Fruit fly (Drosophila melanogaster) whole organism, embryonic: Measurements from ENCODE around the gene CG15602.

Experiments
- Adf1 ChIP-seq: fragments of 200-800 bp; sonication (Bioruptor generic); IDR thresholded peaks from 2 replicates; pipeline ENCODE4 v1.3.6; 2022; ENCODE audit warnings: missing biosample characterization, missing genetic modification characterization
- CG10147 ChIP-seq: fragments of 200-800 bp; sonication (Bioruptor generic); optimal IDR thresholded peaks from 2 replicates; lab custom pipeline; 2019; ENCODE audit warnings: missing biosample characterization, mild to moderate bottlenecking, missing genetic modification characterization, moderate library complexity
- CG10209 ChIP-seq: fragments of 200-800 bp; sonication (Bioruptor generic); optimal IDR thresholded peaks from 3 replicates; lab custom pipeline; 2017; ENCODE audit warnings: missing biosample characterization, mild to moderate bottlenecking, missing genetic modification characterization, missing genetic modification reagents
- CG10267 ChIP-seq: fragments of 200-800 bp; sonication (Bioruptor generic); optimal IDR thresholded peaks from 2 replicates; lab custom pipeline; 2018; ENCODE audit warnings: missing biosample characterization, mild to moderate bottlenecking, missing genetic modification characterization, moderate library complexity
- CG10543 ChIP-seq: fragments of 200-800 bp; sonication (Bioruptor generic); optimal IDR thresholded peaks from 3 replicates; lab custom pipeline; 2017; ENCODE audit warnings: missing biosample characterization, mild to moderate bottlenecking, missing genetic modification characterization, moderate library complexity
- CG12236 ChIP-seq: fragments of 200-800 bp; sonication (Bioruptor generic); optimal IDR thresholded peaks from 2 replicates; lab custom pipeline; 2016; ENCODE audit warnings: missing biosample characterization, missing genetic modification characterization
- CG13123 ChIP-seq: fragments of 200-800 bp; sonication (Bioruptor generic); optimal IDR thresholded peaks from 2 replicates; lab custom pipeline; 2016; ENCODE audit warnings: missing biosample characterization, missing genetic modification characterization
- CG14965 ChIP-seq: fragments of 200-800 bp; sonication (Bioruptor generic); optimal IDR thresholded peaks from 2 replicates; lab custom pipeline; 2016; ENCODE audit warnings: missing biosample characterization, missing genetic modification characterization, borderline replicate concordance
- CG15696 ChIP-seq: fragments of 200-800 bp; sonication (Bioruptor generic); optimal IDR thresholded peaks from 2 replicates; lab custom pipeline; 2019; ENCODE audit warnings: missing biosample characterization, mild to moderate bottlenecking, missing genetic modification characterization, moderate library complexity
- CG17186 ChIP-seq: fragments of 200-800 bp; sonication (Bioruptor generic); optimal IDR thresholded peaks from 3 replicates; lab custom pipeline; 2017; ENCODE audit warnings: missing biosample characterization, missing genetic modification reagents, missing genetic modification characterization
- CG17612 ChIP-seq: fragments of 200-800 bp; sonication (Bioruptor generic); IDR thresholded peaks from 2 replicates; pipeline ENCODE4 v1.3.6; 2022; ENCODE audit warnings: missing biosample characterization, missing genetic modification characterization
- CG17802 ChIP-seq: fragments of 200-800 bp; sonication (Bioruptor generic); optimal IDR thresholded peaks from 2 replicates; lab custom pipeline; 2018; ENCODE audit warnings: missing biosample characterization, mild to moderate bottlenecking, missing genetic modification characterization, moderate library complexity
- CG2875 ChIP-seq: fragments of 200-800 bp; sonication (Bioruptor generic); optimal IDR thresholded peaks from 2 replicates; lab custom pipeline; 2017; ENCODE audit warnings: missing biosample characterization, mild to moderate bottlenecking, missing genetic modification characterization, missing genetic modification reagents
- CG3407 ChIP-seq: fragments of 200-800 bp; sonication (Bioruptor generic); optimal IDR thresholded peaks from 2 replicates; lab custom pipeline; 2018; ENCODE audit warnings: missing biosample characterization, mild to moderate bottlenecking, missing genetic modification characterization
- CG4617 ChIP-seq: fragments of 200-800 bp; sonication (Bioruptor generic); optimal IDR thresholded peaks from 3 replicates; lab custom pipeline; 2016; ENCODE audit warnings: missing biosample characterization, missing genetic modification characterization, borderline replicate concordance
- CG6654 ChIP-seq: fragments of 200-800 bp; sonication (Bioruptor generic); optimal IDR thresholded peaks from 2 replicates; lab custom pipeline; 2017; ENCODE audit warnings: missing biosample characterization, mild to moderate bottlenecking, missing genetic modification characterization
- CG8765 ChIP-seq: fragments of 200-800 bp; sonication (Bioruptor generic); IDR thresholded peaks from 2 replicates; pipeline ENCODE4 v1.3.6; 2022; ENCODE audit warnings: missing biosample characterization, missing genetic modification characterization
- CG9797 ChIP-seq: fragments of 200-800 bp; sonication (Bioruptor generic); optimal IDR thresholded peaks from 3 replicates; lab custom pipeline; 2018; ENCODE audit warnings: missing biosample characterization, mild to moderate bottlenecking, missing genetic modification characterization
- CoRest ChIP-seq: fragments of 200-800 bp; sonication (Bioruptor generic); optimal IDR thresholded peaks from 3 replicates; lab custom pipeline; 2018; ENCODE audit warnings: missing biosample characterization, mild to moderate bottlenecking, missing genetic modification characterization, moderate library complexity
- CrebB ChIP-seq: fragments of 200-800 bp; sonication (Bioruptor generic); optimal IDR thresholded peaks from 3 replicates; lab custom pipeline; 2018; ENCODE audit warnings: missing biosample characterization, mild to moderate bottlenecking, missing genetic modification characterization
- Dad ChIP-seq: fragments of 200-800 bp; sonication (Bioruptor generic); optimal IDR thresholded peaks from 3 replicates; lab custom pipeline; 2016; ENCODE audit warnings: missing biosample characterization, missing genetic modification characterization
- Eip74EF ChIP-seq, 2 experiments: fragments of 200-800 bp in 1 of 2; fragments of >200 bp in 1 of 2; sonication (Bioruptor generic) in 1 of 2; optimal IDR thresholded peaks; 2 replicates each; lab custom pipeline; 2017 to 2019; ENCODE audit warnings: missing biosample characterization in 2 of 2, missing genetic modification characterization in 2 of 2, mild to moderate bottlenecking in 1 of 2, moderate library complexity in 1 of 2
- Fer3 ChIP-seq: fragments of 200-800 bp; sonication (Bioruptor generic); optimal IDR thresholded peaks from 2 replicates; lab custom pipeline; 2018; ENCODE audit warnings: missing biosample characterization, mild to moderate bottlenecking, missing genetic modification characterization, moderate library complexity
- Lhr ChIP-seq: fragments of 200-800 bp; sonication (Bioruptor generic); optimal IDR thresholded peaks from 3 replicates; lab custom pipeline; 2017; ENCODE audit warnings: mild to moderate bottlenecking, missing biosample characterization, missing genetic modification reagents, missing genetic modification characterization
- MESR4 ChIP-seq: fragments of 200-800 bp; sonication (Bioruptor generic); optimal IDR thresholded peaks from 2 replicates; lab custom pipeline; 2018; ENCODE audit warnings: missing biosample characterization, mild to moderate bottlenecking, missing genetic modification characterization, moderate library complexity
- MTF-1 ChIP-seq: fragments of 200-800 bp; sonication (Bioruptor generic); optimal IDR thresholded peaks from 2 replicates; lab custom pipeline; 2018; ENCODE audit warnings: missing biosample characterization, mild to moderate bottlenecking, missing genetic modification characterization, borderline replicate concordance
- Med ChIP-seq: fragments of 200-800 bp; sonication (Bioruptor generic); peaks from one replicate; lab custom pipeline; 2016; ENCODE audit warnings: missing biosample characterization, missing genetic modification characterization, mild to moderate bottlenecking, inconsistent platforms, moderate library complexity
- Pdp1 ChIP-seq, 2 experiments: fragments of 200-800 bp; sonication (Bioruptor generic); optimal IDR thresholded peaks; 3 replicates each; lab custom pipeline; 2016; ENCODE audit warnings: missing biosample characterization in 2 of 2, missing genetic modification characterization in 2 of 2, mild to moderate bottlenecking in 1 of 2, moderate library complexity in 1 of 2
- Rx ChIP-seq: fragments of 200-800 bp; sonication (Bioruptor generic); IDR thresholded peaks from 2 replicates; pipeline ENCODE4 v1.3.6; 2022; ENCODE audit warnings: missing biosample characterization, missing genetic modification characterization
- ab ChIP-seq: fragments of 200-800 bp; sonication (Bioruptor generic); optimal IDR thresholded peaks from 2 replicates; lab custom pipeline; 2016; ENCODE audit warnings: missing biosample characterization, missing genetic modification characterization
- az2 ChIP-seq: fragments of 200-800 bp; sonication (Bioruptor generic); optimal IDR thresholded peaks from 3 replicates; lab custom pipeline; 2016; ENCODE audit warnings: missing biosample characterization, missing genetic modification characterization
- bbx ChIP-seq: fragments of 200-800 bp; sonication (Bioruptor generic); IDR thresholded peaks from 2 replicates; pipeline ENCODE4 v1.3.6; 2022; ENCODE audit warnings: missing biosample characterization, missing genetic modification characterization; ENCODE audit not compliant: partially characterized antibody
- bsh ChIP-seq, 2 experiments: fragments of 200-800 bp; sonication (Bioruptor generic); optimal IDR thresholded peaks; 2 replicates each; lab custom pipeline; 2017 to 2018; ENCODE audit warnings: mild to moderate bottlenecking in 2 of 2, missing biosample characterization in 2 of 2, missing genetic modification characterization in 2 of 2, moderate library complexity in 1 of 2
- chif ChIP-seq, 2 experiments: fragments of 200-800 bp; sonication (Bioruptor generic); optimal IDR thresholded peaks; 3 replicates each; lab custom pipeline; 2016; ENCODE audit warnings: missing biosample characterization in 2 of 2, missing genetic modification characterization in 2 of 2
- chinmo ChIP-seq: fragments of 200-800 bp; sonication (Bioruptor generic); IDR thresholded peaks from 4 replicates; pipeline ENCODE4 v1.3.6; 2022; ENCODE audit warnings: missing biosample characterization, missing genetic modification characterization; ENCODE audit not compliant: partially characterized antibody
- chm ChIP-seq: fragments of 200-800 bp; sonication (Bioruptor generic); IDR thresholded peaks from 2 replicates; pipeline ENCODE4 v1.3.6; 2022; ENCODE audit warnings: missing biosample characterization, missing genetic modification characterization
- disco-r ChIP-seq: fragments of 200-800 bp; sonication (Bioruptor generic); optimal IDR thresholded peaks from 2 replicates; lab custom pipeline; 2016; ENCODE audit warnings: missing biosample characterization, missing genetic modification characterization
- ewg ChIP-seq: fragments of 200-800 bp; sonication (Bioruptor generic); optimal IDR thresholded peaks from 3 replicates; lab custom pipeline; 2017; ENCODE audit warnings: mild to moderate bottlenecking, missing biosample characterization, missing genetic modification reagents, missing genetic modification characterization
- kni ChIP-seq: fragments of 200-800 bp; sonication (Bioruptor generic); optimal IDR thresholded peaks from 3 replicates; lab custom pipeline; 2017; ENCODE audit warnings: mild to moderate bottlenecking, missing biosample characterization, missing genetic modification reagents, missing genetic modification characterization
- nau ChIP-seq: fragments of 200-800 bp; sonication (Bioruptor generic); optimal IDR thresholded peaks from 3 replicates; lab custom pipeline; 2017; ENCODE audit warnings: missing biosample characterization, mild to moderate bottlenecking, missing genetic modification characterization, missing genetic modification reagents
- nerfin-2 ChIP-seq: fragments of 200-800 bp; sonication (Bioruptor generic); IDR thresholded peaks from 2 replicates; pipeline ENCODE4 v1.3.6; 2022; ENCODE audit warnings: missing biosample characterization, missing genetic modification characterization; ENCODE audit not compliant: partially characterized antibody
- peb ChIP-seq: fragments of 200-800 bp; sonication (Bioruptor generic); IDR thresholded peaks from 2 replicates; pipeline ENCODE4 v1.3.6; 2022; ENCODE audit warnings: missing biosample characterization, missing genetic modification characterization
- rib ChIP-seq: fragments of 200-800 bp; sonication (Bioruptor generic); IDR thresholded peaks from 2 replicates; pipeline ENCODE4 v1.3.6; 2022; ENCODE audit warnings: missing biosample characterization, missing genetic modification characterization
- ssp ChIP-seq: fragments of 200-800 bp; sonication (Bioruptor generic); IDR thresholded peaks from 2 replicates; pipeline ENCODE4 v1.3.6; 2022; ENCODE audit warnings: missing biosample characterization, missing genetic modification characterization
- vnd ChIP-seq: fragments of 200-800 bp; sonication (Bioruptor generic); IDR thresholded peaks from 3 replicates; pipeline ENCODE4 v1.3.6; 2022; ENCODE audit warnings: missing biosample characterization, missing genetic modification characterization; ENCODE audit not compliant: partially characterized antibody
- vvl ChIP-seq: fragments of 200-800 bp; sonication (Bioruptor generic); IDR thresholded peaks from 2 replicates; pipeline ENCODE4 v1.3.6; 2022; ENCODE audit warnings: missing biosample characterization, missing genetic modification characterization

The CG15602 gene

DNA sequence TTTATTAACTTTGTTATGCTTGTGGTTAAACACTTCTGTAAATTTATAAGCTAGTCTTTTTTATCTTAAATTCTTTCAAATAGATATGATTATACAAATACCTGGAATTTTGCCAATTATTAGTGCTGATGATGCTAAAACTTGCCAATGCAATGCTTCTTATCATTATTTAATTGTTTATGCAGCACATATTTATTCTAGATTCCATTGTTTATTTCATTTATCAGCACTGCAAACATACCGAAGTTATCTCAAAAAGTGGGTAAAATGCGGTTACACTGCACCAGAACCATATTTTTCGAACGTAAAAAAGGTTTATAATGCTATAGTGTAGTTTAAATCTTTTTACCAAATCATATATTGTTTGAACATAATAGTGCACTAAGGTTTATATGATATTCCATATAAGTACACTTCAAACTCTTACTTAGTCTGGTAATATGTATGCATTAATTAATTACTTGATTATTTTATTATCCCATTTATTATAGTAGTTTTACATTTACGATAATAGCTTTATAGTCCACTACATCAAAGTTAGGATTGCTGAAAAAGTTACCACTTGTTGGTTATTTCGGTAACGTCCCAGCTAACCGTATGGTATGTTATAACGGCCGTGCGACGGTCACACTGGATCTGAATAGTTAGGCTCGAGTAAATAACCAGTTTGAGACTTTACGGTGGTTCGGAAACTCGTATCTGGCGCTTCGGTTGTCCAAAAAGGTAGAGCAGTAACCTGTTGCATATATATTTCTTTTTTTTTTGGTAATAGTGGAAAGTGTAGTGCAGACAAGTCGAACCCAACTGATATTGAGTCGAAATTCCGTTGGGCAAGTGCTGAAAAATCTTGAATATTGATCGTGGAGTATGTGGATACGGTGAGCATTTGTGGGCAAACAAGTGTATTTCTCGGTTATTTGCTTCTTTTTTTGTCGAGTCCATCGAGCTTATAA, 10.7 kb upstream of the CG15602 start, which contains the start of gene Rhp (continued):
- peak in 1 of 2 experiments; percentile 19 for TF ChIP-seq Pdp1 (GFP tag; optimal IDR thresholded peaks at IDR 0.05; lab: Kevin White, UChicago)
- TF ChIP-seq CG9797, result peak; percentile 61
- peak; percentile 74 for TF ChIP-seq CG3407 (GFP tag; lab: Kevin White, UChicago)
- TF ChIP-seq disco-r (GFP tag; lab: Kevin White, UChicago), result no peak
- peak; percentile 76 for TF ChIP-seq CrebB (tag; lab: Kevin White, UChicago)
- TF ChIP-seq CG12236, result no peak
- TF ChIP-seq chif (GFP tag; optimal IDR thresholded peaks at IDR 0.05; lab: Kevin White, UChicago), result no peak
- no peak for TF ChIP-seq vnd
- peak; percentile 75 for TF ChIP-seq CG15696 (tag; lab: Kevin White, UChicago)
- TF ChIP-seq CG2875 (GFP tag; lab: Kevin White, UChicago), result peak; percentile 46
- no peak for TF ChIP-seq vvl (GFP tag; lab: Robert Waterston, UW)
- TF ChIP-seq CG14965 (GFP tag; lab: Kevin White, UChicago), result no peak
- TF ChIP-seq CG10209, result peak; percentile 43
- no peak for TF ChIP-seq az2 (GFP tag; lab: Kevin White, UChicago)
- TF ChIP-seq nau (GFP tag; lab: Kevin White, UChicago), result no peak
- TF ChIP-seq Eip74EF (GFP tag; optimal IDR thresholded peaks at IDR 0.05; lab: Kevin White, UChicago), result peak in 1 of 2 experiments; percentile 17
- no peak for TF ChIP-seq rib (GFP tag; lab: Robert Waterston, UW)
- no peak for TF ChIP-seq CG8765 (GFP tag; lab: Robert Waterston, UW)
- TF ChIP-seq nerfin-2 (GFP tag; lab: Robert Waterston, UW), result no peak
- peak; percentile 83 for TF ChIP-seq MTF-1 (GFP tag; lab: Kevin White, UChicago)
- peak; percentile 56 for TF ChIP-seq CG10543 (GFP tag; lab: Kevin White, UChicago)
- no peak for TF ChIP-seq CG6654 (GFP tag; lab: Kevin White, UChicago)
- peak; percentile 45 for TF ChIP-seq CoRest (tag; lab: Kevin White, UChicago)
- TF ChIP-seq Dad (GFP tag; lab: Kevin White, UChicago), result no peak
- TF ChIP-seq bbx (GFP tag; lab: Robert Waterston, UW), result peak; percentile 50; the same call in 1 of the 2 replicates
- TF ChIP-seq chm (GFP tag; lab: Robert Waterston, UW), result no peak
- TF ChIP-seq ewg (GFP tag; lab: Kevin White, UChicago), result no peak
- TF ChIP-seq kni, result peak; percentile 17
- no peak for TF ChIP-seq CG17802 (tag; lab: Kevin White, UChicago)
- TF ChIP-seq ssp (GFP tag; lab: Robert Waterston, UW), result no peak
- TF ChIP-seq Adf1 (GFP tag; lab: Robert Waterston, UW), result no peak
- TF ChIP-seq Rx (GFP tag; lab: Robert Waterston, UW), result no peak
- TF ChIP-seq CG17612 (GFP tag; lab: Robert Waterston, UW), result no peak
- peak; percentile 51 for TF ChIP-seq Fer3 (tag; lab: Kevin White, UChicago)
- no peak for TF ChIP-seq CG4617 (GFP tag; lab: Kevin White, UChicago)
- no peak for TF ChIP-seq CG13123 (GFP tag; lab: Kevin White, UChicago)
- no peak for TF ChIP-seq CG17186 (GFP tag; lab: Kevin White, UChicago)
- TF ChIP-seq chinmo (GFP tag; lab: Robert Waterston, UW), result 0 out of 4 replicates have a peak, but pooled peaks have one; percentile 41
- no peak for TF ChIP-seq CG10147
- no peak for TF ChIP-seq ab (GFP tag; lab: Kevin White, UChicago)
- TF ChIP-seq Med (GFP tag; lab: Kevin White, UChicago), result peak; percentile 76
- TF ChIP-seq CG10267 (tag; lab: Kevin White, UChicago), result no peak
- peak; percentile 18 for TF ChIP-seq MESR4 (GFP tag; lab: Kevin White, UChicago)
- TF ChIP-seq peb (GFP tag; lab: Robert Waterston, UW), result no peak
- peak in 1 of 2 experiments; percentile 65 for TF ChIP-seq bsh (GFP tag; optimal IDR thresholded peaks at IDR 0.05; lab: Kevin White, UChicago)
- peak; percentile 24 for TF ChIP-seq Lhr (GFP tag; lab: Kevin White, UChicago)
